Fruit fly (Drosophila melanogaster): Measurements from ENCODE around the gene EMC5.
A peak's percentile ranks its signal among the peaks of the same experiment; 100 is the strongest.

The EMC5 gene

DNA sequence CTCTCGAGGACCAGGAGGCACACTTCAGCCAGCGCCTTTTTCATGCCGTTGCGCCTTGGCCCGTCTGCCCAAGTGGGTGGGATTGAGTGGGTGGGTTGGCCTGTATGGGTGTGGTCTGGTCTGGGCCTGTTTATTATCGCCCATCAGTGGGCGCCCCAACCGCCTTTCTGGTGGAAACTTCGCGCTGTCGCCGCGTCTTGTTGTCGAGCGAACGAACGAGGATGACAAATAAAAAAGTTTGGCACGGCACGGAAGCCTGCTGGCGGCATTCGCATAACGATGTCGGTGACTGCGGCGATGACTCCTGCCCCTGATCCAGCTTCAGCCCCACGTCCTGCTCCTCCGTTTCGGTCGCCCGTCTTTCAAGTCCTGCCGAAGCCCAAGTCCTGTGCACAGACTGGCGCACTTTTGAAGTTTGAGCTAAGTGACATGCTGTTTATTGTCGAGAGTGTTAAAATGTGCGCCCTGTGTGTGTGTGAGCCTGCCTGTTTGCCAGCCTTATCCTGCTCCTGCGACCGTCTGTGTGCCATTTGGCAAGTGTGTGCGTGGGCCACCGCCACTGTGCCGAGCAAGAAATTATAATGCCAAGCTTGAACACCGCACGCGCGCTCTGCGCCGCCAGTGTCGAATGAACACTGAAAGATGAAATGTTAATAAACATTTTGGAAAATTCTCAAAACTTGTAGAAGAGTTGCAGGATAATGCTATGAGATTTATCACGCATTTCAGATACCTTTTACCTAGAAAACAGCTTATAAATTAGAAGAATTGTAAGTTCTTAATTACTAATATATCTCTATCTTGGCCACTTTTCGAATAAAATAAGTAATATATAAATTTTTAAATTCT lies 26.7 kb downstream of the EMC5 start:
- TF ChIP-seq rgr (GFP tag; optimal IDR thresholded peaks at IDR 0.05) (peak; percentile 14), br (GFP tag; optimal IDR thresholded peaks at IDR 0.05) (peak; percentile 3), OdsH (GFP tag; optimal IDR thresholded peaks at IDR 0.05) (peak; percentile 27), CrebA (GFP tag; optimal IDR thresholded peaks at IDR 0.05; ENCODE audit: borderline replicate concordance) (no peak), lola (GFP tag; optimal IDR thresholded peaks at IDR 0.05) (no peak), CG9705 (GFP tag; optimal IDR thresholded peaks at IDR 0.05) (peak; percentile 2), Myc (optimal IDR thresholded peaks at IDR 0.05) (no peak), dmrt93B (GFP tag; optimal IDR thresholded peaks at IDR 0.05) (peak; percentile 39), HLH106 (tag; optimal IDR thresholded peaks at IDR 0.05) (peak; percentile 61), h (GFP tag; optimal IDR thresholded peaks at IDR 0.05) (peak; percentile 35), ey (GFP tag; optimal IDR thresholded peaks at IDR 0.05) (no peak), pan (optimal IDR thresholded peaks at IDR 0.05) (no peak), Dfd (GFP tag; optimal IDR thresholded peaks at IDR 0.05) (no peak), psq (GFP tag; optimal IDR thresholded peaks at IDR 0.05) (peak; percentile 10), foxo (GFP tag; optimal IDR thresholded peaks at IDR 0.05) (peak in 1 of 2 experiments; percentile 40), sv (GFP tag; optimal IDR thresholded peaks at IDR 0.05) (peak; percentile 38), Sp1 (GFP tag; optimal IDR thresholded peaks at IDR 0.05) (peak; percentile 67), fru (GFP tag; optimal IDR thresholded peaks at IDR 0.05) (peak; percentile 28), Mio (GFP tag; optimal IDR thresholded peaks at IDR 0.05) (no peak)

DNA sequence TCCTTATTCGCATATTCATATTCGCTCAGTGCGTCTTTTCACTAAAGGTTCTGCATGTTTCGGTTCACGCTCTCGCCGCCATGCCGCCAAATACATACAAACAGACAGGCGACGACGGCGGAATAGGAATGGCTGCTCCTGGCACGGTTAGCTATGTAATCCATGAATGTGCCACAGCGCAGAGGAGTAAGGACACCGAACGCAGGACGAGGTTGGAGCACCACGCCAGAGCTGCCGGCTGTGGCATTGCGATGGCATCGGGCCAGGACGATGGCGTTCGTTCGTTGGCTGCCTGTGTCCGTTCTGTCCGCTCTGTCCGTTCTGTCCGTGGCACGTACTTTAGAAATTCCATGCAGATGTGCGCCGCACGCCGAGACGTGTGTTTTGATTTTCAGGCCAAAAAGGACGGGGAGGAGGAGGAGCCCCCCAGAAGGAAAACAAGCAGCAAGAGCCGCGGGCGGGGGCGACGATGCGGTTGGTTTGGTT lies 27.4 kb downstream of the EMC5 start:
- TF ChIP-seq Vsx2 (GFP tag; optimal IDR thresholded peaks at IDR 0.05; ENCODE audit: partially characterized antibody) (peak; percentile 13), N (GFP tag; optimal IDR thresholded peaks at IDR 0.05) (no peak)

DNA sequence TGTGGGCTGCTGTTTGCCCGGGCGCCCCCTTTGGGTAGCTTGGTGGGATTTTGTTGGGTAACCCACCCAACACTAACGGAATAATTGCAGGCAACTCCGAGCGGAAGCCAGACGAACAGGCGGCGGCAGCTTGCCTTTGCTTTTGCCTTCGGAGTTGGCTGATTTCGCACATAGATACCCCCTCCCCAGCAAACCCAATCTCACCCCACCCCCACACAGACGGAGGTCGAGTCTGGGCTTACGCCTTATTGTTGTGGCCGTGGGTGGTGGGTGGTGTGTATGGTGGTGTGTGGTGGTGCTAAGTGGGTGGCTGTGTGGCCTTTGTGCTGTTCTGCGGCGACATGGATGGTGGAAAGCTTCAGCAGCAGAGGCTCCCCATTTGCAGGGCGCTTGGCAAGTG lies 28.1 kb downstream of the EMC5 start:
- TF ChIP-seq Hr78 (GFP tag; optimal IDR thresholded peaks at IDR 0.05), result no peak
- no peak for TF ChIP-seq pan (optimal IDR thresholded peaks at IDR 0.05)
- no peak for TF ChIP-seq Abd-B (GFP tag; optimal IDR thresholded peaks at IDR 0.05)
- no peak for TF ChIP-seq dl (GFP tag; optimal IDR thresholded peaks at IDR 0.05; ENCODE audit: insufficient read depth in 1 of 2, partially characterized antibody in 2 of 2)
- TF ChIP-seq dmrt93B (GFP tag; optimal IDR thresholded peaks at IDR 0.05), result no peak
- no peak for TF ChIP-seq sv (GFP tag; optimal IDR thresholded peaks at IDR 0.05)
- no peak for TF ChIP-seq Hr83 (GFP tag; optimal IDR thresholded peaks at IDR 0.05; ENCODE audit: poor library complexity, severe bottlenecking)
- no peak for TF ChIP-seq Sp1 (GFP tag; optimal IDR thresholded peaks at IDR 0.05)
- TF ChIP-seq Mio (GFP tag; optimal IDR thresholded peaks at IDR 0.05), result no peak
- no peak for TF ChIP-seq GATAd (GFP tag; optimal IDR thresholded peaks at IDR 0.05)
- no peak for TF ChIP-seq jim (GFP tag; optimal IDR thresholded peaks at IDR 0.05)
- TF ChIP-seq Dfd (GFP tag; optimal IDR thresholded peaks at IDR 0.05), result no peak
- TF ChIP-seq sage (GFP tag; optimal IDR thresholded peaks at IDR 0.05), result no peak
- TF ChIP-seq Dif (GFP tag; optimal IDR thresholded peaks at IDR 0.05; ENCODE audit: partially characterized antibody), result no peak
- no peak for TF ChIP-seq N (GFP tag; optimal IDR thresholded peaks at IDR 0.05)
- no peak for TF ChIP-seq Jra (GFP tag; optimal IDR thresholded peaks at IDR 0.05)

DNA sequence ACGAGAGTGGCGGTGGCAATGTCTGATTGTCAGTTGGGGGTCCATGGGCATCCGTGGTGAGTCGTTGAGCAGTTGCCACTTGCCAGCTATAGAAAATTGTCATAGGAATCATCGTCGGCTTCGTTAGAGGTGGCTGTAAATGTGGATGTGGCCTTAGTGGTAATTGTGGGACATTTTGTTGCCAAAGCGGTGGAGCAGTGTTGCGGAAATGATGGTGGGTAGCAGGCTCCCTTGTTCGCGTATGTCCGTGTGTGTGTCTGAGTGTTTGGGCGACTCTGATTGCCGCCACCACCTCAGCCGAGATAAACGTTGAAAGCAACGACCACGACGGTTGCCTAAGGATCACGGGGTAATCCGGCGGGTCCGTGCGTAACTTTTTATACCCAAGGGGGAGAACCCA lies 29.6 kb downstream of the EMC5 start:
- no peak for TF ChIP-seq N (GFP tag; optimal IDR thresholded peaks at IDR 0.05)
- no peak for TF ChIP-seq ey (GFP tag; optimal IDR thresholded peaks at IDR 0.05)
- TF ChIP-seq Rel (GFP tag; optimal IDR thresholded peaks at IDR 0.05), result no peak
- TF ChIP-seq Rel (tag; optimal IDR thresholded peaks at IDR 0.05), result no peak
- TF ChIP-seq CG32264 (GFP tag; optimal IDR thresholded peaks at IDR 0.05), result no peak
- TF ChIP-seq Jra (GFP tag; optimal IDR thresholded peaks at IDR 0.05), result no peak

Data from whole organism, wandering third instar larva.